Fruit fly (Drosophila melanogaster): Measurements from ENCODE around the gene CG8326.

DNA sequence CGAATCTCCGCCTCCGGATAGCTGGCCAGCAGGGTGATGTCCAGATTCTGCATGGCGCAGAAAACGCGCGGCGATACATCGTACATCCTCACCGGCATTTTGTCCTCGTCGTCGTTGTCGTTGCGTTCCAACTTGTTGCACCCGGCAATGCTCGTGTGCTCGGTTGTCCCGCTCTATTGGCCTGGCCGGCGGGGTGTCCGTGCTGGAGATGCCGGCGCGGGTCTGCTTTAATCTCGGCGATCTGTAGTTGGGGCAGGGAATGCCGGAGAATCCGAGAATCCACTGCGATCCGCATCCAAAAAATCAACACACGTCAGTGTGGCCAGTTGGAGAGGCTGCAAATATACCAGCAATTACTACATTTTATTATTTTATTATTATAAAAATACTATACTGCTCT, 27.2 kb upstream of the CG8326 start, which contains the start of gene IntS2:
- TF ChIP-seq psq (optimal IDR thresholded peaks at IDR 0.05) (no peak), CG8478 (optimal IDR thresholded peaks at IDR 0.05) (no peak), EcR (GFP tag; optimal IDR thresholded peaks at IDR 0.05) (no peak), pan (optimal IDR thresholded peaks at IDR 0.05) (no peak), usp (GFP tag; optimal IDR thresholded peaks at IDR 0.05) (no peak), Dll (optimal IDR thresholded peaks at IDR 0.05) (no peak)

Measured in whole organism.